Worm (Caenorhabditis elegans) whole organism, late embryonic: ENCODE data around the gene T28A11.25.

Experiments
- ama-1 ChIP-seq: fragments of 150-350 bp; optimal IDR thresholded peaks from 2 replicates; lab custom pipeline; 2014
- dmd-4 ChIP-seq: sonication (generic microtip); optimal IDR thresholded peaks from 2 replicates; lab custom pipeline; 2016; ENCODE audit warnings: borderline replicate concordance, missing genetic modification characterization, missing compliant biosample characterization
- hlh-30 ChIP-seq: sonication (generic microtip); optimal IDR thresholded peaks from 2 replicates; lab custom pipeline; 2017; ENCODE audit warnings: antibody characterized with exemption, missing genetic modification characterization, missing compliant biosample characterization; ENCODE audit not compliant: insufficient read depth
- nhr-11 ChIP-seq: fragments of 150-350 bp; optimal IDR thresholded peaks from 2 replicates; lab custom pipeline; 2014; ENCODE audit warnings: missing biosample characterization, missing genetic modification characterization
- pha-4 ChIP-seq: fragments of 150-350 bp; optimal IDR thresholded peaks from 2 replicates; lab custom pipeline; 2018; ENCODE audit warnings: missing biosample characterization, missing genetic modification reagents, missing genetic modification characterization
- tbx-2 ChIP-seq: sonication (generic microtip); optimal IDR thresholded peaks from 2 replicates; lab custom pipeline; 2016; ENCODE audit warnings: missing genetic modification characterization, missing compliant biosample characterization
- unc-86 ChIP-seq: sonication (generic microtip); optimal IDR thresholded peaks from 2 replicates; lab custom pipeline; 2016; ENCODE audit warnings: missing genetic modification characterization, missing compliant biosample characterization
- ztf-16 ChIP-seq: sonication (generic microtip); optimal IDR thresholded peaks from 2 replicates; lab custom pipeline; 2017; ENCODE audit warnings: missing genetic modification characterization, missing compliant biosample characterization

DNA sequence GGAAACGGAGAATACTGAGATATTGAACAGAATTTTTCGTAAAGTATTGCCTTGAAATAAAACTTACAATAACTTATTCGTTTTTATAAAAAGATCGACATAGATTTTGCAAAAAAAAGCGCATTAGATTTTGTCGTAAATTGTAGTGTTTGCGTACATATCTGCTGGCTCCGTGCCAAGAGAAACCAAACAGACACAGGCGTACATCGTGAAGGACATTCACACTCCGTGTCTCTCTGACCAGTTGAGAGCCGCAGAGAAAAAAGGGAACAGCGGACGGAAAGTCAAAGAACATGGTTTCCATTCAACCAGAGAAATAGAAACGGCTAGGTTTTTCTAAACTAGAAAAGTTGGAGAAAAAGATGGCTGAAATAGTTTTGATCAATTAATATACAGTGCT lies 33.7 kb downstream of the T28A11.25 start, which contains the start of gene arrd-19:
- TF ChIP-seq pha-4 (tag; lab: Kevin White, UChicago), result no peak
- TF ChIP-seq nhr-11, result no peak
- TF ChIP-seq hlh-30 (tag; lab: Kevin White, UChicago), result no peak
- TF ChIP-seq dmd-4 (tag; lab: Kevin White, UChicago), result no peak
- no peak for TF ChIP-seq ztf-16
- no peak for TF ChIP-seq unc-86 (tag; lab: Kevin White, UChicago)
- TF ChIP-seq ama-1, result no peak
- no peak for TF ChIP-seq tbx-2
